Worm (Caenorhabditis elegans) whole organism, L2 larva: ENCODE measurements around the gene Y39A3B.1.

ENCODE experiments used
- ama-1 ChIP-seq: fragments of 150-350 bp; optimal IDR thresholded peaks from 2 replicates; lab custom pipeline; 2018; ENCODE audit warnings: inconsistent platforms
- lin-13 ChIP-seq: fragments of 150-350 bp; optimal IDR thresholded peaks from 2 replicates; lab custom pipeline; 2014; ENCODE audit warnings: missing biosample characterization, missing genetic modification reagents, missing genetic modification characterization
- lin-39 ChIP-seq: fragments of 150-350 bp; optimal IDR thresholded peaks from 2 replicates; lab custom pipeline; 2014; ENCODE audit warnings: missing biosample characterization, missing genetic modification reagents, missing genetic modification characterization
- mab-5 ChIP-seq: fragments of 150-350 bp; optimal IDR thresholded peaks from 2 replicates; lab custom pipeline; 2014; ENCODE audit warnings: missing biosample characterization, missing genetic modification characterization
- nhr-237 ChIP-seq: fragments of 150-350 bp; optimal IDR thresholded peaks from 2 replicates; lab custom pipeline; 2014; ENCODE audit warnings: missing biosample characterization, missing genetic modification characterization
- nhr-25 ChIP-seq: fragments of 150-350 bp; sonication (generic microtip); optimal IDR thresholded peaks from 3 replicates; lab custom pipeline; 2014; ENCODE audit warnings: missing biosample characterization, missing genetic modification characterization
- nhr-77 ChIP-seq: fragments of 150-350 bp; optimal IDR thresholded peaks from 2 replicates; lab custom pipeline; 2014; ENCODE audit warnings: missing biosample characterization, missing genetic modification characterization
- sma-3 ChIP-seq: sonication (generic microtip); optimal IDR thresholded peaks from 2 replicates; lab custom pipeline; 2016; ENCODE audit warnings: missing genetic modification reagents, missing genetic modification characterization, missing compliant biosample characterization
- unc-62 ChIP-seq: fragments of 150-350 bp; optimal IDR thresholded peaks from 2 replicates; lab custom pipeline; 2014; ENCODE audit warnings: missing biosample characterization, missing genetic modification reagents, missing genetic modification characterization

DNA sequence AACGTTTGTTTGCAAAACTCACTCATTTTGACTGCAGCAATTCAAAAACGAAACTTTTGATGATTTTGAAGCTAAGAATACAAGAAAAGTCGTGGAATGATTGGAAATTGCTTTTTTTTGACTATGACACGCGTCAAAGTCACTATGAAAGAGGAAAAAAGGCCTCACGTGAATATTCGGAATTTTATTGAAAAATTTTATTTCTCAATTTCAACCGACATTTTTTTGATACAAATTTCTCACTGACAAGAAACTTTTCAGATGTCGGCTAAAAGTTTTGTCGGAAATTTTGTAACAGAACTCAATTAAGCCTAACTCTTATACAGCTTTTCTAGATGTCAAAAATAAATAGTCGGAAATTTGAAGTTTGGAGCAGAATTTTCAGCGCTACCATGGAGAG is 35.4 kb upstream of the Y39A3B.1 start, which contains the start of gene R155.5:
- no peak for TF ChIP-seq ama-1 (lab: Kevin White, UChicago)
- no peak for TF ChIP-seq nhr-25
- TF ChIP-seq sma-3, result no peak
- no peak for TF ChIP-seq lin-39
- no peak for TF ChIP-seq nhr-237 (tag; lab: Kevin White, UChicago)
- no peak for TF ChIP-seq nhr-77
- TF ChIP-seq lin-13 (GFP tag; lab: Kevin White, UChicago), result no peak
- TF ChIP-seq mab-5 (tag; lab: Kevin White, UChicago), result no peak
- no peak for TF ChIP-seq unc-62 (GFP tag; lab: Kevin White, UChicago)
